Fruit fly (Drosophila melanogaster): ENCODE results near the gene CG14262.

The CG14262 gene

dm6 chr3R:27246264-27246663 lies 19.0 kb downstream of the CG14262 start (continued):
- TF ChIP-seq CG3726 (GFP tag; IDR thresholded peaks at IDR 0.05) (no peak), CG2889 (GFP tag; IDR thresholded peaks at IDR 0.05) (no peak), repo (GFP tag; optimal IDR thresholded peaks at IDR 0.05) (no peak), stwl (tag; optimal IDR thresholded peaks at IDR 0.05) (no peak), nmo (GFP tag; optimal IDR thresholded peaks at IDR 0.05) (peak; percentile 92), Dek (tag; optimal IDR thresholded peaks at IDR 0.05) (peak; percentile 33), CG7745 (tag; optimal IDR thresholded peaks at IDR 0.05) (no peak), MTF-1 (GFP tag; optimal IDR thresholded peaks at IDR 0.05; ENCODE audit: borderline replicate concordance) (no peak), fd96Cb (tag; optimal IDR thresholded peaks at IDR 0.05) (peak; percentile 78), dmrt99B (tag; optimal IDR thresholded peaks at IDR 0.05) (peak; percentile 92), Ada2b (GFP tag; IDR thresholded peaks at IDR 0.05) (no peak), CG32767 (GFP tag; IDR thresholded peaks at IDR 0.05) (peak; percentile 57; the same call in 1 of the 2 replicates), dysf (GFP tag; IDR thresholded peaks at IDR 0.05) (peak; percentile 73), run (tag; optimal IDR thresholded peaks at IDR 0.05) (peak; percentile 89), CG2678 (tag; optimal IDR thresholded peaks at IDR 0.05) (peak; percentile 90), gem (tag; optimal IDR thresholded peaks at IDR 0.05) (peak; percentile 93), pita (GFP tag; optimal IDR thresholded peaks at IDR 0.05) (no peak), esg (GFP tag; conservative IDR thresholded peaks at IDR 0.05) (peak; percentile 68), chif (GFP tag; optimal IDR thresholded peaks at IDR 0.05) (peak in 1 of 2 experiments; percentile 14), NC2β (GFP tag; optimal IDR thresholded peaks at IDR 0.05) (no peak), CG15601 (tag; optimal IDR thresholded peaks at IDR 0.05) (peak; percentile 88), amos (GFP tag; IDR thresholded peaks at IDR 0.05; ENCODE audit: partially characterized antibody) (no peak), Vsx1 (GFP tag; optimal IDR thresholded peaks at IDR 0.05) (peak; percentile 29), fd102C (GFP tag; optimal IDR thresholded peaks at IDR 0.05) (no peak), ind (GFP tag; optimal IDR thresholded peaks at IDR 0.05) (peak; percentile 69), chinmo (GFP tag; IDR thresholded peaks at IDR 0.05; ENCODE audit: partially characterized antibody) (no peak), CG8089 (GFP tag; optimal IDR thresholded peaks at IDR 0.05) (no peak), CG3163 (GFP tag; optimal IDR thresholded peaks at IDR 0.05) (no peak), Mad (GFP tag; optimal IDR thresholded peaks at IDR 0.05) (no peak), mld (GFP tag; IDR thresholded peaks at IDR 0.05; ENCODE audit: partially characterized antibody) (no peak), CG14014 (GFP tag; IDR thresholded peaks at IDR 0.05) (no peak), crol (GFP tag; IDR thresholded peaks at IDR 0.05) (no peak), CG9215 (GFP tag; IDR thresholded peaks at IDR 0.05) (0 out of 2 replicates have a peak, but pooled peaks have one; percentile 19), CG4404 (GFP tag; IDR thresholded peaks at IDR 0.05) (no peak), CG31224 (GFP tag; IDR thresholded peaks at IDR 0.05) (no peak), Oaz (GFP tag; IDR thresholded peaks at IDR 0.05) (no peak), sc (optimal IDR thresholded peaks at IDR 0.05) (no peak), sc (GFP tag; optimal IDR thresholded peaks at IDR 0.05) (peak; percentile 39), en (GFP tag; optimal IDR thresholded peaks at IDR 0.05) (no peak), CG2120 (GFP tag; optimal IDR thresholded peaks at IDR 0.05) (peak; percentile 31), Mrtf (GFP tag; IDR thresholded peaks at IDR 0.05) (no peak), CG14441 (GFP tag; IDR thresholded peaks at IDR 0.05) (no peak), CG12104 (GFP tag; optimal IDR thresholded peaks at IDR 0.05) (peak; percentile 75), Aef1 (GFP tag; IDR thresholded peaks at IDR 0.05) (no peak), CG2199 (GFP tag; IDR thresholded peaks at IDR 0.05) (no peak), CG17912 (GFP tag; optimal IDR thresholded peaks at IDR 0.05) (no peak), nerfin-1 (tag; optimal IDR thresholded peaks at IDR 0.05) (peak; percentile 87), CG2875 (GFP tag; optimal IDR thresholded peaks at IDR 0.05) (peak; percentile 59), gt (GFP tag; IDR thresholded peaks at IDR 0.05) (no peak), CG3281 (GFP tag; optimal IDR thresholded peaks at IDR 0.05) (peak; percentile 84), Dref (GFP tag; IDR thresholded peaks at IDR 0.05) (no peak), caup (GFP tag; optimal IDR thresholded peaks at IDR 0.05; ENCODE audit: severe bottlenecking) (peak; percentile 71)
